Fruit fly (Drosophila melanogaster) whole organism, pupa: ENCODE results near the gene CG12567.

Source experiments
- CG10348 ChIP-seq: fragments of 200-800 bp; sonication (Bioruptor generic); IDR thresholded peaks from 2 replicates; pipeline ENCODE4 v1.3.6; 2022; ENCODE audit warnings: missing biosample characterization, missing genetic modification characterization
- CG12605 ChIP-seq: fragments of 200-800 bp; sonication (Bioruptor generic); IDR thresholded peaks from 2 replicates; pipeline ENCODE4 v1.3.6; 2022; ENCODE audit warnings: missing biosample characterization, missing genetic modification characterization
- CG13204 ChIP-seq: fragments of 200-800 bp; sonication (Bioruptor generic); optimal IDR thresholded peaks from 2 replicates; lab custom pipeline; 2018; ENCODE audit warnings: missing biosample characterization, mild to moderate bottlenecking, missing genetic modification characterization, moderate library complexity
- CG15710 ChIP-seq: fragments of 200-800 bp; sonication (Bioruptor generic); optimal IDR thresholded peaks from 2 replicates; lab custom pipeline; 2018; ENCODE audit warnings: missing biosample characterization, mild to moderate bottlenecking, missing genetic modification characterization, moderate library complexity
- CG17806 ChIP-seq: fragments of 200-800 bp; sonication (Bioruptor generic); optimal IDR thresholded peaks from 2 replicates; lab custom pipeline; 2018; ENCODE audit warnings: missing biosample characterization, mild to moderate bottlenecking, missing genetic modification characterization, moderate library complexity
- CG32121 ChIP-seq: fragments of 200-800 bp; sonication (Bioruptor generic); IDR thresholded peaks from 2 replicates; pipeline ENCODE4 v1.3.6; 2022; ENCODE audit warnings: missing biosample characterization, missing genetic modification characterization
- CG34367 ChIP-seq: fragments of 200-800 bp; sonication (Bioruptor generic); optimal IDR thresholded peaks from 2 replicates; lab custom pipeline; 2018; ENCODE audit warnings: missing biosample characterization, mild to moderate bottlenecking, missing genetic modification characterization
- CG4496 ChIP-seq: fragments of 200-800 bp; sonication (Bioruptor generic); IDR thresholded peaks from 3 replicates; pipeline ENCODE4 v1.3.6; 2022; ENCODE audit warnings: missing biosample characterization, missing genetic modification characterization
- CG8159 ChIP-seq: fragments of 200-800 bp; sonication (Bioruptor generic); optimal IDR thresholded peaks from 3 replicates; lab custom pipeline; 2018; ENCODE audit warnings: missing biosample characterization, mild to moderate bottlenecking, missing genetic modification characterization, moderate library complexity
- CG8301 ChIP-seq: fragments of 200-800 bp; sonication (Bioruptor generic); optimal IDR thresholded peaks from 2 replicates; lab custom pipeline; 2018; ENCODE audit warnings: missing biosample characterization, mild to moderate bottlenecking, missing genetic modification characterization
- D1 ChIP-seq: fragments of 200-800 bp; sonication (Bioruptor generic); optimal IDR thresholded peaks from 2 replicates; lab custom pipeline; 2018; ENCODE audit warnings: missing biosample characterization, mild to moderate bottlenecking, missing genetic modification characterization, moderate library complexity
- EcR ChIP-seq: fragments of 200-800 bp; sonication (Bioruptor generic); optimal IDR thresholded peaks from 3 replicates; lab custom pipeline; 2019; ENCODE audit warnings: missing biosample characterization, missing genetic modification characterization, mild to moderate bottlenecking, moderate library complexity, missing genetic modification reagents
- Ets98B ChIP-seq: fragments of 200-800 bp; sonication (Bioruptor generic); IDR thresholded peaks from 2 replicates; pipeline ENCODE4 v1.3.6; 2022; ENCODE audit warnings: missing biosample characterization, missing genetic modification characterization
- Pif1A ChIP-seq: fragments of 200-800 bp; sonication (Bioruptor generic); optimal IDR thresholded peaks from 3 replicates; lab custom pipeline; 2016; ENCODE audit warnings: missing biosample characterization, missing genetic modification characterization
- Pif1B ChIP-seq: fragments of 200-800 bp; sonication (Bioruptor generic); optimal IDR thresholded peaks from 3 replicates; lab custom pipeline; 2016; ENCODE audit warnings: missing biosample characterization, missing genetic modification characterization
- Snoo ChIP-seq: fragments of 200-800 bp; sonication (Bioruptor generic); optimal IDR thresholded peaks from 3 replicates; lab custom pipeline; 2017; ENCODE audit warnings: missing biosample characterization, mild to moderate bottlenecking, missing genetic modification characterization, inconsistent platforms
- fd96Ca ChIP-seq: fragments of 200-800 bp; sonication (Bioruptor generic); IDR thresholded peaks from 3 replicates; pipeline ENCODE4 v1.3.6; 2022; ENCODE audit warnings: missing biosample characterization, missing genetic modification characterization
- gl ChIP-seq: fragments of 200-800 bp; sonication (Bioruptor generic); optimal IDR thresholded peaks from 2 replicates; lab custom pipeline; 2018; ENCODE audit warnings: missing biosample characterization, mild to moderate bottlenecking, missing genetic modification characterization

The CG12567 gene

DNA sequence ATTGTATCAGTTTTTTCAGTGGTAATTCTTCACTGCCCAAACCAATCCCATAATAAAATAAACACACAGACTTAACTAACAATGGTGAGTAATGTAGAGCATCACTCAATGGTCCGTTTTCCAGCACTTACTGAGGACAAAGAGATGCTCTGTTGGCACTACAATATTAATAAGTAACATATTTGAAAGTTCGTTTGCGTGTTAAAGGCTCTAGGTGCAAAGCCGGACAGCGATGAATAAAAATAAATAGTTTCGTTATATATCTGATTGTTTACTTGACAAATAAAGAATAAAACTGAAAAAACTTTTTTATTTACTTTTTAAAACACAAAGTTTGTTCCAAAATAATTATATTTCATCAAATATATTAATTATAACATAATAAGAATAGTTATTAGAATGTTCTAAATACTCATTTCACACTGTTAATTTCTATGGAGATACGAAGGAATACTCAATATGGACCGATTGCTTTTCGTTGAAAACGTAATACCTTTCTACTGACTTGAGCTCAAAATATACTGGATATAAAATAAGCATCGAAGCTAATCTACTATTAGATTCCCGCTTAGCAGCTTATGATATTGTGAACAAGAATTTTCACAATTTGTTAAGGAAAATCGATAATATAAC is at the start of gene CG12567:
CG12567 (minus strand) TSS at position 203 of the 633 bp plus-strand sequence.
- TF ChIP-seq EcR = no peak
- no peak for TF ChIP-seq CG12605 (GFP tag; lab: Robert Waterston, UW)
- TF ChIP-seq gl = no peak
- no peak for TF ChIP-seq CG34367 (tag; lab: Kevin White, UChicago)
- no peak for TF ChIP-seq Snoo (tag; lab: Kevin White, UChicago)
- TF ChIP-seq D1 (tag; lab: Kevin White, UChicago) = no peak
- no peak for TF ChIP-seq CG32121 (GFP tag; lab: Robert Waterston, UW)
- TF ChIP-seq Pif1A (GFP tag; lab: Kevin White, UChicago) = no peak
- TF ChIP-seq CG15710 (tag; lab: Kevin White, UChicago) = no peak
- TF ChIP-seq CG10348 (GFP tag; lab: Robert Waterston, UW) = no peak
- no peak for TF ChIP-seq fd96Ca (GFP tag; lab: Robert Waterston, UW)
- no peak for TF ChIP-seq CG17806 (tag; lab: Kevin White, UChicago)
- TF ChIP-seq CG8159 (tag; lab: Kevin White, UChicago) = no peak
- TF ChIP-seq CG4496 (GFP tag; lab: Robert Waterston, UW) = no peak
- no peak for TF ChIP-seq CG13204 (GFP tag; lab: Kevin White, UChicago)
- TF ChIP-seq Ets98B (GFP tag; lab: Robert Waterston, UW) = no peak
- TF ChIP-seq CG8301 (tag; lab: Kevin White, UChicago) = no peak
- TF ChIP-seq Pif1B = no peak

- TF ChIP-seq CG8159 (tag; lab: Kevin White, UChicago) (peak; percentile 18), EcR (no peak), D1 (tag; lab: Kevin White, UChicago) (no peak), CG34367 (tag; lab: Kevin White, UChicago) (peak; percentile 10)
- TF ChIP-seq, all 21 proteins: peak for 2
Observed at dm6 chr2L:23176008-23176645, 1.8 kb upstream of the CG12567 start.
